Fruit fly (Drosophila melanogaster) whole organism, embryonic: ENCODE results near the gene Uba4.

Experiments used
- Adf1 ChIP-seq: fragments of 200-800 bp; sonication (Bioruptor generic); IDR thresholded peaks from 2 replicates; pipeline ENCODE4 v1.3.6; 2022; ENCODE audit warnings: missing biosample characterization, missing genetic modification characterization
- B-H2 ChIP-seq: fragments of 200-800 bp; sonication (Bioruptor generic); optimal IDR thresholded peaks from 2 replicates; lab custom pipeline; 2018; ENCODE audit warnings: missing biosample characterization, mild to moderate bottlenecking, missing genetic modification characterization
- CG10274 ChIP-seq: fragments of 200-800 bp; sonication (Bioruptor generic); optimal IDR thresholded peaks from 3 replicates; lab custom pipeline; 2017; ENCODE audit warnings: missing biosample characterization, mild to moderate bottlenecking, missing genetic modification characterization
- CG10366 ChIP-seq: fragments of 200-800 bp; sonication (Bioruptor generic); IDR thresholded peaks from 2 replicates; pipeline ENCODE4 v1.3.6; 2022; ENCODE audit warnings: missing biosample characterization, missing genetic modification characterization
- CG10462 ChIP-seq: fragments of 200-800 bp; sonication (Bioruptor generic); optimal IDR thresholded peaks from 2 replicates; lab custom pipeline; 2016; ENCODE audit warnings: missing biosample characterization, missing genetic modification characterization
- CG10565 ChIP-seq: fragments of 200-800 bp; sonication (Bioruptor generic); optimal IDR thresholded peaks from 3 replicates; lab custom pipeline; 2016; ENCODE audit warnings: missing biosample characterization, mild to moderate bottlenecking, missing genetic modification characterization
- CG14710 ChIP-seq: fragments of 200-800 bp; sonication (Bioruptor generic); optimal IDR thresholded peaks from 3 replicates; lab custom pipeline; 2019; ENCODE audit warnings: missing biosample characterization, mild to moderate bottlenecking, missing genetic modification characterization, moderate library complexity
- CG16779 ChIP-seq: fragments of 200-800 bp; sonication (Bioruptor generic); IDR thresholded peaks from 2 replicates; pipeline ENCODE4 v1.3.6; 2022; ENCODE audit warnings: missing biosample characterization, missing genetic modification characterization
- CG16813 ChIP-seq: fragments of 200-800 bp; sonication (Bioruptor generic); IDR thresholded peaks from 3 replicates; pipeline ENCODE4 v1.3.6; 2022; ENCODE audit warnings: missing biosample characterization, missing genetic modification characterization; ENCODE audit not compliant: partially characterized antibody
- CG30431 ChIP-seq: fragments of 200-800 bp; sonication (Bioruptor generic); optimal IDR thresholded peaks from 2 replicates; lab custom pipeline; 2017; ENCODE audit warnings: missing biosample characterization, missing genetic modification characterization
- CG3163 ChIP-seq: fragments of 200-800 bp; sonication (Bioruptor generic); optimal IDR thresholded peaks from 3 replicates; lab custom pipeline; 2016; ENCODE audit warnings: missing biosample characterization, missing genetic modification characterization
- CG3281 ChIP-seq: fragments of 200-800 bp; sonication (Bioruptor generic); optimal IDR thresholded peaks from 3 replicates; lab custom pipeline; 2017; ENCODE audit warnings: missing biosample characterization, mild to moderate bottlenecking, missing genetic modification characterization
- CG33557 ChIP-seq: fragments of 200-800 bp; sonication (Bioruptor generic); optimal IDR thresholded peaks from 2 replicates; lab custom pipeline; 2019; ENCODE audit warnings: missing biosample characterization, mild to moderate bottlenecking, missing genetic modification characterization, moderate library complexity
- CG34422 ChIP-seq: fragments of 200-800 bp; sonication (Bioruptor generic); IDR thresholded peaks from 3 replicates; pipeline ENCODE4 v1.3.6; 2022; ENCODE audit warnings: missing biosample characterization, missing genetic modification characterization
- CG43689 ChIP-seq: fragments of 200-800 bp; sonication (Bioruptor generic); IDR thresholded peaks from 2 replicates; pipeline ENCODE4 v1.3.6; 2022; ENCODE audit warnings: missing biosample characterization, missing genetic modification characterization
- CG6654 ChIP-seq: fragments of 200-800 bp; sonication (Bioruptor generic); optimal IDR thresholded peaks from 2 replicates; lab custom pipeline; 2017; ENCODE audit warnings: missing biosample characterization, mild to moderate bottlenecking, missing genetic modification characterization
- CG7556 ChIP-seq: fragments of 200-800 bp; sonication (Bioruptor generic); optimal IDR thresholded peaks from 2 replicates; lab custom pipeline; 2017; ENCODE audit warnings: missing biosample characterization, mild to moderate bottlenecking, missing genetic modification characterization
- CG8359 ChIP-seq: fragments of 200-800 bp; sonication (Bioruptor generic); optimal IDR thresholded peaks from 2 replicates; lab custom pipeline; 2017; ENCODE audit warnings: missing biosample characterization, mild to moderate bottlenecking, missing genetic modification characterization, borderline replicate concordance
- CG9609 ChIP-seq: fragments of 200-800 bp; sonication (Bioruptor generic); optimal IDR thresholded peaks from 3 replicates; lab custom pipeline; 2016; ENCODE audit warnings: missing biosample characterization, missing genetic modification characterization
- CoRest ChIP-seq: fragments of 200-800 bp; sonication (Bioruptor generic); optimal IDR thresholded peaks from 3 replicates; lab custom pipeline; 2018; ENCODE audit warnings: missing biosample characterization, mild to moderate bottlenecking, missing genetic modification characterization, moderate library complexity
- CrebB ChIP-seq: fragments of 200-800 bp; sonication (Bioruptor generic); optimal IDR thresholded peaks from 3 replicates; lab custom pipeline; 2018; ENCODE audit warnings: missing biosample characterization, mild to moderate bottlenecking, missing genetic modification characterization
- Deaf1 ChIP-seq: fragments of 200-800 bp; optimal IDR thresholded peaks from 3 replicates; lab custom pipeline; 2019; ENCODE audit warnings: missing biosample characterization, mild to moderate bottlenecking, missing genetic modification characterization, moderate library complexity
- Dref ChIP-seq: fragments of 200-800 bp; sonication (Bioruptor generic); IDR thresholded peaks from 2 replicates; pipeline ENCODE4 v1.3.6; 2022; ENCODE audit warnings: missing biosample characterization, missing genetic modification characterization
- HmgZ ChIP-seq: fragments of 200-800 bp; sonication (Bioruptor generic); optimal IDR thresholded peaks from 2 replicates; lab custom pipeline; 2018; ENCODE audit warnings: missing biosample characterization, mild to moderate bottlenecking, missing genetic modification characterization
- Opbp ChIP-seq: fragments of 200-800 bp; sonication (Bioruptor generic); IDR thresholded peaks from 3 replicates; pipeline ENCODE4 v1.3.6; 2022; ENCODE audit warnings: missing biosample characterization, missing genetic modification characterization; ENCODE audit not compliant: partially characterized antibody
- PHDP ChIP-seq: fragments of 200-800 bp; sonication (Bioruptor generic); optimal IDR thresholded peaks from 3 replicates; lab custom pipeline; 2018; ENCODE audit warnings: missing biosample characterization, mild to moderate bottlenecking, missing genetic modification characterization, moderate library complexity
- Spps ChIP-seq: fragments of 200-800 bp; sonication (Bioruptor generic); optimal IDR thresholded peaks from 2 replicates; lab custom pipeline; 2018; ENCODE audit warnings: missing biosample characterization, mild to moderate bottlenecking, missing genetic modification characterization
- Xrp1 ChIP-seq: fragments of 200-800 bp; sonication (Bioruptor generic); IDR thresholded peaks from 2 replicates; pipeline ENCODE4 v1.3.6; 2022; ENCODE audit warnings: missing biosample characterization, missing genetic modification characterization
- abd-A ChIP-seq: fragments of 200-800 bp; sonication (Bioruptor generic); optimal IDR thresholded peaks from 3 replicates; lab custom pipeline; 2019; ENCODE audit warnings: missing biosample characterization, mild to moderate bottlenecking, missing genetic modification characterization, moderate library complexity
- al ChIP-seq: fragments of 200-800 bp; sonication (Bioruptor generic); IDR thresholded peaks from 2 replicates; pipeline ENCODE4 v1.3.6; 2022; ENCODE audit warnings: missing biosample characterization, missing genetic modification characterization
- chif ChIP-seq, 2 experiments: fragments of 200-800 bp; sonication (Bioruptor generic); optimal IDR thresholded peaks; 3 replicates each; lab custom pipeline; 2016; ENCODE audit warnings: missing biosample characterization in 2 of 2, missing genetic modification characterization in 2 of 2
- chn ChIP-seq: fragments of 200-800 bp; sonication (Bioruptor generic); optimal IDR thresholded peaks from 2 replicates; lab custom pipeline; 2016; ENCODE audit warnings: missing biosample characterization, missing genetic modification characterization
- crol ChIP-seq: fragments of 200-800 bp; sonication (Bioruptor generic); IDR thresholded peaks from 2 replicates; pipeline ENCODE4 v1.3.6; 2022; ENCODE audit warnings: missing biosample characterization, missing genetic modification characterization
- disco-r ChIP-seq: fragments of 200-800 bp; sonication (Bioruptor generic); optimal IDR thresholded peaks from 2 replicates; lab custom pipeline; 2016; ENCODE audit warnings: missing biosample characterization, missing genetic modification characterization
- exex ChIP-seq: fragments of 200-800 bp; sonication (Bioruptor generic); optimal IDR thresholded peaks from 4 replicates; lab custom pipeline; 2018; ENCODE audit warnings: missing biosample characterization, mild to moderate bottlenecking, missing genetic modification characterization, moderate library complexity
- fu2 ChIP-seq: fragments of 200-800 bp; sonication (Bioruptor generic); optimal IDR thresholded peaks from 2 replicates; lab custom pipeline; 2016; ENCODE audit warnings: missing biosample characterization, missing genetic modification characterization
- h ChIP-seq: fragments of >200 bp; optimal IDR thresholded peaks from 2 replicates; lab custom pipeline; 2017
- inv ChIP-seq: fragments of 200-800 bp; sonication (Bioruptor generic); IDR thresholded peaks from 2 replicates; pipeline ENCODE4 v1.3.6; 2022; ENCODE audit warnings: missing biosample characterization, missing genetic modification characterization; ENCODE audit not compliant: partially characterized antibody
- ken ChIP-seq: fragments of 200-800 bp; sonication (Bioruptor generic); IDR thresholded peaks from 3 replicates; pipeline ENCODE4 v1.3.6; 2022; ENCODE audit warnings: missing biosample characterization, missing genetic modification characterization
- knrl ChIP-seq: fragments of 200-800 bp; sonication (Bioruptor generic); IDR thresholded peaks from 3 replicates; pipeline ENCODE4 v1.3.6; 2022; ENCODE audit warnings: missing biosample characterization, missing genetic modification characterization; ENCODE audit not compliant: partially characterized antibody
- mam ChIP-seq: fragments of 200-800 bp; sonication (Bioruptor generic); optimal IDR thresholded peaks from 3 replicates; lab custom pipeline; 2016; ENCODE audit warnings: missing biosample characterization, missing genetic modification characterization
- nau ChIP-seq: fragments of 200-800 bp; sonication (Bioruptor generic); optimal IDR thresholded peaks from 3 replicates; lab custom pipeline; 2017; ENCODE audit warnings: missing biosample characterization, mild to moderate bottlenecking, missing genetic modification characterization, missing genetic modification reagents
- oc ChIP-seq: fragments of 200-800 bp; sonication (Bioruptor generic); optimal IDR thresholded peaks from 2 replicates; lab custom pipeline; 2018; ENCODE audit warnings: missing biosample characterization, mild to moderate bottlenecking, missing genetic modification characterization, moderate library complexity
- odd ChIP-seq: fragments of 200-800 bp; sonication (Bioruptor generic); optimal IDR thresholded peaks from 2 replicates; lab custom pipeline; 2017; ENCODE audit warnings: missing biosample characterization, mild to moderate bottlenecking, missing genetic modification characterization
- otp ChIP-seq: fragments of 200-800 bp; sonication (Bioruptor generic); IDR thresholded peaks from 3 replicates; pipeline ENCODE4, ENCODE4 v1.3.6; 2022; ENCODE audit warnings: missing biosample characterization, missing genetic modification characterization
- repo ChIP-seq: fragments of 200-800 bp; sonication (Bioruptor generic); optimal IDR thresholded peaks from 2 replicates; lab custom pipeline; 2016; ENCODE audit warnings: missing biosample characterization, missing genetic modification characterization
- slbo ChIP-seq: fragments of 200-800 bp; sonication (Bioruptor generic); IDR thresholded peaks from 2 replicates; pipeline ENCODE4 v1.3.6; 2022; ENCODE audit warnings: missing biosample characterization, missing genetic modification characterization
- tio ChIP-seq: fragments of 200-800 bp; sonication (Bioruptor generic); optimal IDR thresholded peaks from 2 replicates; lab custom pipeline; 2017; ENCODE audit warnings: missing biosample characterization, missing genetic modification characterization, inconsistent platforms
- tna ChIP-seq: fragments of 200-800 bp; sonication (Bioruptor generic); IDR thresholded peaks from 2 replicates; pipeline ENCODE4 v1.3.6; 2022; ENCODE audit warnings: missing biosample characterization, missing genetic modification characterization; ENCODE audit not compliant: partially characterized antibody

The Uba4 gene

dm6 chr2L:8534515-8535295 is 17.5 kb downstream of the Uba4 start (continued):
- TF ChIP-seq tna (GFP tag; lab: Robert Waterston, UW) (peak; percentile 57), CG7556 (GFP tag; lab: Kevin White, UChicago) (peak; percentile 76), CG10274 (GFP tag; lab: Kevin White, UChicago) (peak; percentile 78), chif (GFP tag; optimal IDR thresholded peaks at IDR 0.05; lab: Kevin White, UChicago) (peak; percentile 84 to 90), B-H2 (GFP tag; lab: Kevin White, UChicago) (peak; percentile 66), nau (peak; percentile 96), Xrp1 (GFP tag; lab: Robert Waterston, UW) (peak; percentile 96), CoRest (tag; lab: Kevin White, UChicago) (peak; percentile 97), knrl (peak; percentile 65; the same call in 1 of the 3 replicates), exex (no peak), mam (GFP tag; lab: Kevin White, UChicago) (peak; percentile 79), CrebB (tag; lab: Kevin White, UChicago) (peak; percentile 92), CG14710 (tag; lab: Kevin White, UChicago) (peak; percentile 89), odd (peak; percentile 91), al (GFP tag; lab: Robert Waterston, UW) (peak; percentile 65), CG16813 (GFP tag; lab: Robert Waterston, UW) (no peak), tio (GFP tag; lab: Kevin White, UChicago) (peak; percentile 88), CG6654 (GFP tag; lab: Kevin White, UChicago) (peak; percentile 89), CG3163 (GFP tag; lab: Kevin White, UChicago) (peak; percentile 91), crol (GFP tag; lab: Robert Waterston, UW) (peak; percentile 97), inv (no peak; the same call in 1 of the 2 replicates), Dref (GFP tag; lab: Robert Waterston, UW) (no peak), CG30431 (GFP tag; lab: Kevin White, UChicago) (peak; percentile 88), CG10462 (GFP tag; lab: Kevin White, UChicago) (peak; percentile 92), Deaf1 (peak; percentile 71), abd-A (tag; lab: Kevin White, UChicago) (peak; percentile 86), CG8359 (GFP tag; lab: Kevin White, UChicago) (peak; percentile 92), CG34422 (GFP tag; lab: Robert Waterston, UW) (peak; percentile 94), oc (peak; percentile 98), CG3281 (GFP tag; lab: Kevin White, UChicago) (peak; percentile 90), ken (GFP tag; lab: Robert Waterston, UW) (peak; percentile 93), CG43689 (GFP tag; lab: Robert Waterston, UW) (peak; percentile 86), CG33557 (GFP tag; lab: Kevin White, UChicago) (peak; percentile 84), disco-r (peak; percentile 88), CG10366 (GFP tag; lab: Robert Waterston, UW) (peak; percentile 95), HmgZ (tag; lab: Kevin White, UChicago) (peak; percentile 89), PHDP (tag; lab: Kevin White, UChicago) (peak; percentile 96), slbo (peak; percentile 85), Opbp (GFP tag; lab: Robert Waterston, UW) (no peak), chn (peak; percentile 92), repo (GFP tag; lab: Kevin White, UChicago) (peak; percentile 52), CG10565 (GFP tag; lab: Kevin White, UChicago) (peak; percentile 74), CG9609 (GFP tag; lab: Kevin White, UChicago) (peak; percentile 72), Spps (tag; lab: Kevin White, UChicago) (peak; percentile 94), CG16779 (GFP tag; lab: Robert Waterston, UW) (peak; percentile 86), otp (peak; percentile 92), Adf1 (no peak; the same call in 1 of the 2 replicates), h (lab: Kevin White, UChicago) (no peak), fu2 (GFP tag; lab: Kevin White, UChicago) (peak; percentile 7)
